Fruit fly (Drosophila melanogaster) whole organism: Measurements from ENCODE around the gene wek.

Experiments
- CG8478 ChIP-seq: fragments of >200 bp; optimal IDR thresholded peaks from 2 replicates; lab custom pipeline; 2018; ENCODE audit warnings: inconsistent platforms
- EcR ChIP-seq, 2 experiments: fragments of >200 bp; optimal IDR thresholded peaks; 2 replicates each; lab custom pipeline; 2017; ENCODE audit warnings: missing biosample characterization in 2 of 2, missing genetic modification characterization in 2 of 2, missing genetic modification reagents in 2 of 2
- pan ChIP-seq: fragments of >200 bp; optimal IDR thresholded peaks from 2 replicates; lab custom pipeline; 2017
- psq ChIP-seq: fragments of >200 bp; optimal IDR thresholded peaks from 2 replicates; lab custom pipeline; 2017
- usp ChIP-seq: fragments of >200 bp; optimal IDR thresholded peaks from 2 replicates; lab custom pipeline; 2017; ENCODE audit warnings: missing biosample characterization, missing genetic modification characterization, mixed read lengths

dm6 chr2L:15752096-15752495 lies 16.1 kb downstream of the wek start, which contains the start of gene Mtr4:
- no peak for TF ChIP-seq pan (lab: Kevin White, UChicago)
- TF ChIP-seq usp (GFP tag; lab: Kevin White, UChicago), result no peak
- no peak for TF ChIP-seq psq (lab: Kevin White, UChicago)
- TF ChIP-seq EcR (GFP tag; optimal IDR thresholded peaks at IDR 0.05; lab: Kevin White, UChicago), result no peak
- TF ChIP-seq CG8478 (lab: Kevin White, UChicago), result no peak
